Worm (Caenorhabditis elegans) whole organism, young adult: ENCODE measurements around the gene grsp-3.

Source experiments
- B0035.1 ChIP-seq: sonication (generic microtip); optimal IDR thresholded peaks from 2 replicates; lab custom pipeline; 2016; ENCODE audit warnings: missing genetic modification characterization, mild to moderate bottlenecking, missing compliant biosample characterization, missing genotype, missing genetic modification reagents
- B0261.1 ChIP-seq: sonication (generic microtip); optimal IDR thresholded peaks from 2 replicates; lab custom pipeline; 2016; ENCODE audit warnings: mild to moderate bottlenecking, missing genetic modification characterization, moderate library complexity, missing compliant biosample characterization
- C17E4.6 ChIP-seq: fragments of 200-800 bp; sonication (Bioruptor generic); IDR thresholded peaks from 2 replicates; pipeline ENCODE4 v1.3.6; 2022; ENCODE audit warnings: missing genetic modification reagents, missing genetic modification characterization, missing compliant biosample characterization
- D2030.7 ChIP-seq: fragments of 200-800 bp; sonication (Bioruptor generic); IDR thresholded peaks from 2 replicates; pipeline ENCODE4 v1.3.6; 2022; ENCODE audit warnings: missing genetic modification reagents, missing genetic modification characterization, missing compliant biosample characterization
- F33H1.4 ChIP-seq: fragments of 200-800 bp; sonication (Bioruptor generic); IDR thresholded peaks from 2 replicates; pipeline ENCODE4 v1.3.6; 2022; ENCODE audit warnings: missing genetic modification reagents, missing genetic modification characterization, missing compliant biosample characterization
- F39B2.1 ChIP-seq: fragments of 200-800 bp; sonication (Bioruptor generic); IDR thresholded peaks from 2 replicates; pipeline ENCODE4 v1.3.6; 2022; ENCODE audit warnings: missing genetic modification reagents, missing genetic modification characterization, missing compliant biosample characterization
- K11D2.4 ChIP-seq: fragments of 200-800 bp; sonication (Bioruptor generic); IDR thresholded peaks from 2 replicates; pipeline ENCODE4 v1.3.6; 2022; ENCODE audit warnings: missing genetic modification reagents, missing genetic modification characterization, missing compliant biosample characterization
- T26A5.8 ChIP-seq: sonication (generic microtip); optimal IDR thresholded peaks from 2 replicates; lab custom pipeline; 2016; ENCODE audit warnings: missing genetic modification characterization, missing compliant biosample characterization
- Y53F4B.3 ChIP-seq: fragments of 200-800 bp; sonication (Bioruptor generic); IDR thresholded peaks from 2 replicates; pipeline ENCODE4 v1.3.6; 2022; ENCODE audit warnings: missing genetic modification reagents, missing genetic modification characterization, missing compliant biosample characterization
- Y56A3A.18 ChIP-seq: fragments of 200-800 bp; sonication (Bioruptor generic); IDR thresholded peaks from 2 replicates; pipeline ENCODE4 v1.3.6; 2022; ENCODE audit warnings: missing genetic modification reagents, missing genetic modification characterization, missing compliant biosample characterization
- Y95B8A.8 ChIP-seq: fragments of 200-800 bp; sonication (Bioruptor generic); IDR thresholded peaks from 2 replicates; pipeline ENCODE4 v1.3.6; 2022; ENCODE audit warnings: missing genetic modification reagents, missing genetic modification characterization, missing compliant biosample characterization
- ama-1 ChIP-seq, 3 experiments: fragments of 150-350 bp in 1 of 3; sonication (generic microtip) in 2 of 3; optimal IDR thresholded peaks; 2 replicates each; lab custom pipeline; 2014 to 2018; ENCODE audit warnings: missing biosample characterization in 2 of 3, missing genetic modification characterization in 2 of 3, missing genetic modification reagents in 2 of 3
- aptf-2 ChIP-seq: fragments of 200-800 bp; sonication (Bioruptor generic); conservative IDR thresholded peaks from 2 replicates; pipeline ENCODE4 v1.3.6; 2022; ENCODE audit warnings: missing genetic modification reagents, missing genetic modification characterization, missing compliant biosample characterization
- atf-7 ChIP-seq: sonication (generic microtip); optimal IDR thresholded peaks from 2 replicates; lab custom pipeline; 2017; ENCODE audit warnings: mild to moderate bottlenecking, missing genetic modification characterization, missing compliant biosample characterization
- bed-1 ChIP-seq: fragments of 200-800 bp; sonication (Bioruptor generic); IDR thresholded peaks from 2 replicates; pipeline ENCODE4 v1.3.6; 2022; ENCODE audit warnings: missing genetic modification reagents, missing genetic modification characterization, missing compliant biosample characterization
- cebp-1 ChIP-seq, 2 experiments: fragments of 200-800 bp in 1 of 2; sonication (Bioruptor generic) in 1 of 2; sonication (generic microtip) in 1 of 2; IDR thresholded peaks in 1 of 2; optimal IDR thresholded peaks in 1 of 2; 2 replicates each; pipeline versions ENCODE4 v1.3.6 to Lab custom; 2017 to 2022; ENCODE audit warnings: missing compliant biosample characterization in 2 of 2, missing genetic modification characterization in 2 of 2, mild to moderate bottlenecking in 1 of 2, missing genetic modification reagents in 1 of 2, moderate library complexity in 1 of 2
- cebp-2 ChIP-seq: fragments of 200-800 bp; sonication (Bioruptor generic); IDR thresholded peaks from 2 replicates; pipeline ENCODE4 v1.3.6; 2022; ENCODE audit warnings: missing genetic modification characterization, missing compliant biosample characterization
- ceh-27 ChIP-seq: fragments of 200-800 bp; sonication (Bioruptor generic); optimal IDR thresholded peaks from 2 replicates; lab custom pipeline; 2018; ENCODE audit warnings: mild to moderate bottlenecking, missing genetic modification characterization, moderate library complexity, missing compliant biosample characterization
- ceh-40 ChIP-seq: fragments of 200-800 bp; sonication (Bioruptor generic); IDR thresholded peaks from 2 replicates; pipeline ENCODE4 v1.3.6; 2022; ENCODE audit warnings: missing genetic modification characterization, missing compliant biosample characterization
- ceh-58 ChIP-seq: fragments of 200-800 bp; sonication (Bioruptor generic); IDR thresholded peaks from 2 replicates; pipeline ENCODE4 v1.3.6; 2022; ENCODE audit warnings: missing genetic modification characterization, missing compliant biosample characterization
- ceh-79 ChIP-seq: sonication (generic microtip); optimal IDR thresholded peaks from 2 replicates; lab custom pipeline; 2017; ENCODE audit warnings: mild to moderate bottlenecking, missing genetic modification characterization, missing compliant biosample characterization
- ceh-91 ChIP-seq: fragments of 200-800 bp; sonication (Bioruptor generic); IDR thresholded peaks from 2 replicates; pipeline ENCODE4 v1.3.6; 2022; ENCODE audit warnings: missing genetic modification reagents, missing genetic modification characterization, missing compliant biosample characterization
- egl-18 ChIP-seq: fragments of 200-800 bp; sonication (Bioruptor generic); IDR thresholded peaks from 2 replicates; pipeline ENCODE4 v1.3.6; 2022; ENCODE audit warnings: missing genetic modification reagents, missing genetic modification characterization, missing compliant biosample characterization
- egl-44 ChIP-seq: fragments of 200-800 bp; sonication (Bioruptor generic); IDR thresholded peaks from 2 replicates; pipeline ENCODE4 v1.3.6; 2022; ENCODE audit warnings: missing genetic modification reagents, missing genetic modification characterization, missing compliant biosample characterization
- hmg-1.2 ChIP-seq: fragments of 200-800 bp; sonication (Bioruptor generic); IDR thresholded peaks from 2 replicates; pipeline ENCODE4 v1.3.6; 2022; ENCODE audit warnings: missing genetic modification reagents, missing genetic modification characterization, missing compliant biosample characterization
- let-526 ChIP-seq: fragments of 200-800 bp; sonication (Bioruptor generic); IDR thresholded peaks from 2 replicates; pipeline ENCODE4 v1.3.6; 2022; ENCODE audit warnings: missing genetic modification reagents, missing genetic modification characterization, missing compliant biosample characterization
- lin-35 ChIP-seq, 3 experiments: fragments of 150-350 bp in 2 of 3; sonication (generic microtip) in 1 of 3; optimal IDR thresholded peaks; 2 replicates each; lab custom pipeline; 2014 to 2018; ENCODE audit warnings: missing biosample characterization in 3 of 3, missing genetic modification characterization in 3 of 3, missing genetic modification reagents in 3 of 3
- lin-40 ChIP-seq: sonication (generic microtip); optimal IDR thresholded peaks from 2 replicates; lab custom pipeline; 2016; ENCODE audit warnings: missing genetic modification characterization, mild to moderate bottlenecking, missing compliant biosample characterization, missing genotype, missing genetic modification reagents
- lsl-1 ChIP-seq: fragments of 200-800 bp; sonication (Bioruptor generic); optimal IDR thresholded peaks from 2 replicates; lab custom pipeline; 2018; ENCODE audit warnings: mild to moderate bottlenecking, missing genetic modification characterization, moderate library complexity, missing compliant biosample characterization
- lsy-27 ChIP-seq: sonication (generic microtip); optimal IDR thresholded peaks from 2 replicates; lab custom pipeline; 2017; ENCODE audit warnings: missing genetic modification characterization, mild to moderate bottlenecking, missing compliant biosample characterization, antibody characterized with exemption, missing genotype, borderline replicate concordance; ENCODE audit not compliant: insufficient read depth
- madf-3 ChIP-seq: fragments of 200-800 bp; sonication (Bioruptor generic); IDR thresholded peaks from 2 replicates; pipeline ENCODE4 v1.3.6; 2022; ENCODE audit warnings: missing genetic modification reagents, missing genetic modification characterization, missing compliant biosample characterization
- mxl-1 ChIP-seq: sonication (generic microtip); optimal IDR thresholded peaks from 2 replicates; lab custom pipeline; 2016; ENCODE audit warnings: missing genetic modification characterization, missing compliant biosample characterization
- nfya-1 ChIP-seq: sonication (generic microtip); optimal IDR thresholded peaks from 2 replicates; lab custom pipeline; 2017; ENCODE audit warnings: antibody characterized with exemption, missing compliant biosample characterization, missing genetic modification characterization, borderline replicate concordance; ENCODE audit not compliant: insufficient read depth
- nhr-27 ChIP-seq: fragments of 200-800 bp; sonication (Bioruptor generic); optimal IDR thresholded peaks from 2 replicates; lab custom pipeline; 2018; ENCODE audit warnings: mild to moderate bottlenecking, missing genetic modification characterization, moderate library complexity, missing compliant biosample characterization
- nhr-80 ChIP-seq: sonication (generic microtip); optimal IDR thresholded peaks from 2 replicates; lab custom pipeline; 2016; ENCODE audit warnings: missing genetic modification characterization, missing compliant biosample characterization
- nhr-90 ChIP-seq: sonication (generic microtip); optimal IDR thresholded peaks from 2 replicates; lab custom pipeline; 2016; ENCODE audit warnings: missing genotype, mild to moderate bottlenecking, missing genetic modification characterization, missing compliant biosample characterization
- pha-4 ChIP-seq: fragments of 150-350 bp; sonication (generic microtip); optimal IDR thresholded peaks from 2 replicates; lab custom pipeline; 2014; ENCODE audit warnings: missing biosample characterization, missing genetic modification reagents, missing genetic modification characterization
- rec-8 ChIP-seq, 2 experiments: sonication (generic microtip); optimal IDR thresholded peaks; 2 replicates each; lab custom pipeline; 2016; ENCODE audit warnings: mild to moderate bottlenecking in 2 of 2, missing genetic modification characterization in 2 of 2, missing genetic modification reagents in 2 of 2, missing genotype in 2 of 2, missing biosample characterization in 1 of 2, missing compliant biosample characterization in 1 of 2, moderate library complexity in 1 of 2
- repo-1 ChIP-seq: sonication (generic microtip); optimal IDR thresholded peaks from 2 replicates; lab custom pipeline; 2017; ENCODE audit warnings: mild to moderate bottlenecking, missing genetic modification characterization, missing compliant biosample characterization
- sea-2 ChIP-seq: fragments of 200-800 bp; sonication (Bioruptor generic); IDR thresholded peaks from 2 replicates; pipeline ENCODE4 v1.3.6; 2022; ENCODE audit warnings: missing genetic modification characterization, missing compliant biosample characterization
- sptf-2 ChIP-seq: fragments of 200-800 bp; sonication (Bioruptor generic); optimal IDR thresholded peaks from 2 replicates; lab custom pipeline; 2018; ENCODE audit warnings: mild to moderate bottlenecking, missing genetic modification characterization, missing compliant biosample characterization
- tbx-9 ChIP-seq: sonication (generic microtip); optimal IDR thresholded peaks from 2 replicates; lab custom pipeline; 2016; ENCODE audit warnings: borderline replicate concordance, missing genetic modification characterization, inconsistent platforms, missing compliant biosample characterization
- ztf-22 ChIP-seq: fragments of 200-800 bp; sonication (Bioruptor generic); optimal IDR thresholded peaks from 2 replicates; lab custom pipeline; 2018; ENCODE audit warnings: mild to moderate bottlenecking, missing genetic modification characterization, moderate library complexity, missing compliant biosample characterization
- ztf-25 ChIP-seq: fragments of 200-800 bp; sonication (Bioruptor generic); IDR thresholded peaks from 2 replicates; pipeline ENCODE4 v1.3.6; 2022; ENCODE audit warnings: missing genetic modification reagents, missing genetic modification characterization, missing compliant biosample characterization
- ztf-3 ChIP-seq: fragments of 200-800 bp; sonication (Bioruptor generic); optimal IDR thresholded peaks from 2 replicates; lab custom pipeline; 2018; ENCODE audit warnings: mild to moderate bottlenecking, missing genetic modification characterization, missing compliant biosample characterization

grsp-3 gene

ce11 chrIV:7094216-7094758, 37.4 kb downstream of the grsp-3 start, which contains the start of gene deb-1:
deb-1 (minus strand) TSS chrIV:7094266.
- TF ChIP-seq ztf-25 (GFP tag; lab: Robert Waterston, UW) = no peak
- TF ChIP-seq Y56A3A.18 (GFP tag; lab: Robert Waterston, UW) = no peak
- TF ChIP-seq egl-18 = no peak
- TF ChIP-seq D2030.7 (GFP tag; lab: Robert Waterston, UW) = no peak
- no peak for TF ChIP-seq lin-35 (GFP tag; optimal IDR thresholded peaks at IDR 0.05; lab: Kevin White, UChicago)
- TF ChIP-seq lin-40 = no peak
- TF ChIP-seq F33H1.4 (GFP tag; lab: Robert Waterston, UW) = no peak
- no peak for TF ChIP-seq lsl-1 (GFP tag; lab: Kevin White, UChicago)
- TF ChIP-seq madf-3 = no peak
- no peak for TF ChIP-seq hmg-1.2 (GFP tag; lab: Robert Waterston, UW)

ce11 chrIV:7084632-7085160, 47.0 kb downstream of the grsp-3 start, which contains the start of gene rps-4:
rps-4 (minus strand) TSS chrIV:7084682.
- TF ChIP-seq let-526 (GFP tag; lab: Robert Waterston, UW) (no peak), egl-18 (no peak), ztf-3 (GFP tag; lab: Kevin White, UChicago) (no peak), C17E4.6 (GFP tag; lab: Robert Waterston, UW) (no peak), hmg-1.2 (GFP tag; lab: Robert Waterston, UW) (peak; percentile 61), ceh-79 (tag; lab: Kevin White, UChicago) (no peak), ceh-91 (GFP tag; lab: Robert Waterston, UW) (peak; percentile 71), F39B2.1 (no peak), K11D2.4 (GFP tag; lab: Robert Waterston, UW) (peak; percentile 56; the same call in 1 of the 2 replicates), ama-1 (optimal IDR thresholded peaks at IDR 0.05; lab: Kevin White, UChicago) (no peak), ama-1 (GFP tag; optimal IDR thresholded peaks at IDR 0.05; lab: Kevin White, UChicago) (no peak), B0261.1 (tag; lab: Kevin White, UChicago) (no peak), cebp-1 (GFP tag; IDR thresholded peaks at IDR 0.05; lab: Robert Waterston, UW) (no peak), cebp-1 (tag; optimal IDR thresholded peaks at IDR 0.05; lab: Kevin White, UChicago) (peak; percentile 77), nhr-80 (tag; lab: Kevin White, UChicago) (peak; percentile 62), ceh-58 (GFP tag; lab: Robert Waterston, UW) (no peak), nhr-90 (no peak), aptf-2 (GFP tag; lab: Robert Waterston, UW) (no peak), Y53F4B.3 (GFP tag; lab: Robert Waterston, UW) (no peak), ztf-22 (GFP tag; lab: Kevin White, UChicago) (no peak), egl-44 (no peak), ceh-40 (GFP tag; lab: Robert Waterston, UW) (no peak), lsy-27 (no peak), tbx-9 (tag; lab: Kevin White, UChicago) (no peak), B0035.1 (tag; lab: Kevin White, UChicago) (no peak), sea-2 (GFP tag; lab: Robert Waterston, UW) (no peak), mxl-1 (tag; lab: Kevin White, UChicago) (no peak), pha-4 (tag; lab: Kevin White, UChicago) (peak; percentile 50), nfya-1 (tag; lab: Kevin White, UChicago) (no peak), sptf-2 (GFP tag; lab: Kevin White, UChicago) (no peak), repo-1 (tag; lab: Kevin White, UChicago) (no peak), ceh-27 (peak; percentile 70), T26A5.8 (tag; lab: Kevin White, UChicago) (no peak), cebp-2 (no peak), lsl-1 (GFP tag; lab: Kevin White, UChicago) (peak; percentile 68), nhr-27 (tag; lab: Kevin White, UChicago) (no peak), atf-7 (no peak), Y95B8A.8 (no peak), bed-1 (GFP tag; lab: Robert Waterston, UW) (no peak), rec-8 (tag; optimal IDR thresholded peaks at IDR 0.05; lab: Kevin White, UChicago) (no peak)
